Worm (Caenorhabditis elegans) whole organism, dauer: ENCODE measurements around the gene tsp-10.

Experiments used
- unc-62 ChIP-seq: sonication (generic microtip); optimal IDR thresholded peaks from 2 replicates; lab custom pipeline; 2017; ENCODE audit warnings: missing biosample characterization, missing genetic modification reagents, missing genetic modification characterization

The tsp-10 gene

ce11 chrII:6745783-6746182, 27.4 kb downstream of the tsp-10 start, which contains the start of gene ins-14:
Gene ins-14 (minus strand): TSS chrII:6745814.
- no peak for TF ChIP-seq unc-62 (GFP tag; lab: Kevin White, UChicago)

- no peak for TF ChIP-seq unc-62 (GFP tag; lab: Kevin White, UChicago)
Observed at ce11 chrII:6746404-6746803, 28.0 kb downstream of the tsp-10 start, which contains the start of gene F41G3.5. Gene F41G3.5 (plus strand): TSS chrII:6746704.

- TF ChIP-seq unc-62 (GFP tag; lab: Kevin White, UChicago), result no peak
Observed at ce11 chrII:6749422-6749821, 31.0 kb downstream of the tsp-10 start, which contains the start of gene F41G3.10. Gene F41G3.10 (minus strand): TSS chrII:6749522.

ce11 chrII:6750929-6751328, 32.5 kb downstream of the tsp-10 start, which contains the start of gene F41G3.20:
Gene F41G3.20 (minus strand): TSS chrII:6751029.
- no peak for TF ChIP-seq unc-62 (GFP tag; lab: Kevin White, UChicago)

ce11 chrII:6752027-6752426, 33.6 kb downstream of the tsp-10 start, which contains the start of gene F41G3.19:
Gene F41G3.19 (minus strand): TSS chrII:6752127.
- no peak for TF ChIP-seq unc-62 (GFP tag; lab: Kevin White, UChicago)

- TF ChIP-seq unc-62 (GFP tag; lab: Kevin White, UChicago), result no peak
Observed at ce11 chrII:6752850-6753249, 34.5 kb downstream of the tsp-10 start, which contains the start of gene F41G3.21. Gene F41G3.21 (minus strand): TSS chrII:6752950.

- TF ChIP-seq unc-62 (GFP tag; lab: Kevin White, UChicago), result no peak
Observed at ce11 chrII:6754671-6755224, 36.4 kb downstream of the tsp-10 start, which contains the start of the genes srx-95 and fis-1. Gene srx-95 (minus strand): TSS chrII:6754771. Gene fis-1 (plus strand): TSS chrII:6755174.

- no peak for TF ChIP-seq unc-62 (GFP tag; lab: Kevin White, UChicago)
Observed at ce11 chrII:6756232-6756631, 37.8 kb downstream of the tsp-10 start, which contains the start of gene F41G3.3. Gene F41G3.3 (plus strand): TSS chrII:6756532.

ce11 chrII:6764734-6765133, 46.3 kb downstream of the tsp-10 start, which contains the start of gene nlp-50:
Gene nlp-50 (plus strand): TSS chrII:6765034.
- no peak for TF ChIP-seq unc-62 (GFP tag; lab: Kevin White, UChicago)

ce11 chrII:6768014-6768413, 49.6 kb downstream of the tsp-10 start, which contains the start of gene F41G3.18:
Gene F41G3.18 (plus strand): TSS chrII:6768314.
- no peak for TF ChIP-seq unc-62 (GFP tag; lab: Kevin White, UChicago)
